Worm (Caenorhabditis elegans): ENCODE data around the gene ZK666.12.

DNA sequence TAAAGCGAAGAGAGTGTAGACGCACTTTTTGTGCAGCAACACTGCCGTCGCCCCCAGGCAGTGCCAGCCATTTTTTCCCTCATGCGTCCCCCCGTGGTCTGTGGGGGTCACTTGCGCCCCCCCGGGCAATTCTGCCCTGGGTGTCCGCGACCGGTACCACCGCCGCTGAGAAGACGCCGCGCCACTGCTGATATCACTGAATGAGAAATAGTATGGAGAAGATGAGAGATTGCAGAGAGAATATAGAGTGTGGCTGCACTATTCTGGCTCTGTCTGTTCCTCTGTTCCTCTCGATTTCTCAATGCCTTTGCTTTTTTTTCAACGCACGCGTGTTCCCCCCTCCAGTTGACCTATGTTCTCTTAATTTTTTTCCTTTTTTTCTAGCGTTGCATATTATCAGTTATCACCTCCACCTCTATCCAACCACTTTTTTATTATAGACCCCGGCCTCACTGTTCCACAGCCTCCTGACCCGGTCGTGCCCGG lies 31.7 kb downstream of the ZK666.12 start, which contains the start of gene mab-10:
- TF ChIP-seq ama-1 (optimal IDR thresholded peaks at IDR 0.05): no peak
- no peak for TF ChIP-seq ama-1 (GFP tag; optimal IDR thresholded peaks at IDR 0.05)
- TF ChIP-seq F52B5.7 (tag; optimal IDR thresholded peaks at IDR 0.05): peak; percentile 30
- TF ChIP-seq snpc-1.1 (tag; optimal IDR thresholded peaks at IDR 0.05; ENCODE audit: insufficient read depth): no peak
- TF ChIP-seq Y79H2A.3 (GFP tag; conservative IDR thresholded peaks at IDR 0.05): no peak
- TF ChIP-seq lin-26 (GFP tag; IDR thresholded peaks at IDR 0.05): no peak
- TF ChIP-seq pha-4 (tag; optimal IDR thresholded peaks at IDR 0.05): no peak
- no peak for TF ChIP-seq sptf-2 (GFP tag; optimal IDR thresholded peaks at IDR 0.05)
- no peak for TF ChIP-seq ccch-3 (GFP tag; optimal IDR thresholded peaks at IDR 0.05)
- no peak for TF ChIP-seq unc-130 (GFP tag; optimal IDR thresholded peaks at IDR 0.05)
